Fruit fly (Drosophila melanogaster) whole organism, prepupa: ENCODE data around the gene CG13124.

Experiments used
- CG11294 ChIP-seq: fragments of 200-800 bp; sonication (Bioruptor generic); IDR thresholded peaks from 2 replicates; pipeline ENCODE4 v1.3.6; 2022; ENCODE audit warnings: missing biosample characterization, missing genetic modification characterization
- CG6276 ChIP-seq: fragments of 200-800 bp; sonication (Bioruptor generic); optimal IDR thresholded peaks from 2 replicates; lab custom pipeline; 2017; ENCODE audit warnings: missing biosample characterization, mild to moderate bottlenecking, missing genetic modification characterization
- CG8319 ChIP-seq: fragments of 200-800 bp; sonication (Bioruptor generic); optimal IDR thresholded peaks from 3 replicates; lab custom pipeline; 2016; ENCODE audit warnings: missing biosample characterization, missing genetic modification characterization
- OdsH ChIP-seq: fragments of 200-800 bp; sonication (Bioruptor generic); optimal IDR thresholded peaks from 3 replicates; lab custom pipeline; 2016; ENCODE audit warnings: missing biosample characterization, missing genetic modification characterization
- achi ChIP-seq: fragments of 200-800 bp; sonication (Bioruptor generic); optimal IDR thresholded peaks from 3 replicates; lab custom pipeline; 2016; ENCODE audit warnings: missing biosample characterization, missing genetic modification characterization
- dsx ChIP-seq: fragments of 200-800 bp; optimal IDR thresholded peaks from 3 replicates; lab custom pipeline; 2019; ENCODE audit warnings: missing biosample characterization, mild to moderate bottlenecking, missing genetic modification characterization, moderate library complexity; ENCODE audit not compliant: poor library complexity, severe bottlenecking
- fd85E ChIP-seq: fragments of 200-800 bp; sonication (Bioruptor generic); optimal IDR thresholded peaks from 3 replicates; lab custom pipeline; 2016; ENCODE audit warnings: missing biosample characterization, missing genetic modification characterization

DNA sequence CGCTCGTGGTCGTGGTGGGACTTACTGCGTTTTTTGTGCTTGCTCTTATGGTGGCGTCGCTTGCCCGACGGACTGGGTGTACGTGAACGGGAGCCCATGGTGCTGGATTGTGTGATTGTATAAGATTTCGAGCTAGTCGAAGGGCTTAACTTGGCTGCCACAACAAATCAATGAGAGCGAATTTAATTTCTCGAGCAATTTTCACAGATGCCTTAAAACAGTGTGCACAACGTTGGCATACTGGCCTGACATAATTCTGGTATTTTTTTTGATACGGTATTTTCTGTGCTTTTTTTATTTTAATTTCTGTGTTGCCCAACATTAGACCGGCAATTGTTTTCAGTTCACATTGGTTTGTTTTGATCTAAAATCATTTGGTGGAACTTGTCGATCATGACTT, 29.5 kb upstream of the CG13124 start, which contains the start of gene Arglu1:
- no peak for TF ChIP-seq achi (GFP tag; lab: Kevin White, UChicago)
- TF ChIP-seq dsx: no peak
- TF ChIP-seq CG6276: no peak
- TF ChIP-seq CG8319: no peak
- TF ChIP-seq fd85E (GFP tag; lab: Kevin White, UChicago): no peak
- TF ChIP-seq CG11294 (GFP tag; lab: Robert Waterston, UW): no peak
- TF ChIP-seq OdsH: no peak
